Worm (Caenorhabditis elegans): ENCODE measurements around the gene sre-47.

DNA sequence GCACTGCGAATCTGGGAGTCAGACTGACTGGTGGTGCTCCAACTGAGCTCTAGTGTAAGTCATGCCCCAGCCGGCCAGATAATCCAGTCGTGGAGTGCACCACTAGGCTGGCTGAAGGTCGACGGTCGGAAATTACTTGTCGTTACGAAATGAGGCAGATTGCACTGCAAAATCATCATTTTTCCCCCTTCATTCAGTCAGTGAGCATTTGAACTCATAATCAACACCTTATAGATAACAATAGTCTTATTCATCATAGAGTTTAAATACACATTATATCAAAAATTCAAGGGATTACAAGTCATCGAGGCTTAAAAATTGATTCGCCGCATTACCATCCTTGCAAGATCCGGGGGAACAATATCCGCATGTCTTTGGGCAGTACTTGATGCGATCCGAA, 2.6 kb downstream of the sre-47 start:
- TF ChIP-seq ama-1 (optimal IDR thresholded peaks at IDR 0.05) (no peak), fkh-10 (GFP tag; optimal IDR thresholded peaks at IDR 0.05) (no peak), gmeb-2 (tag; optimal IDR thresholded peaks at IDR 0.05) (no peak), pha-4 (tag; optimal IDR thresholded peaks at IDR 0.05) (no peak), pqm-1 (tag; optimal IDR thresholded peaks at IDR 0.05) (no peak), lin-11 (tag; optimal IDR thresholded peaks at IDR 0.05) (no peak), nhr-11 (tag; optimal IDR thresholded peaks at IDR 0.05) (no peak), dmd-4 (tag; optimal IDR thresholded peaks at IDR 0.05; ENCODE audit: borderline replicate concordance) (no peak)

All from whole organism, late embryonic.